Worm (Caenorhabditis elegans): ENCODE results near the gene Y65A5A.2.

DNA sequence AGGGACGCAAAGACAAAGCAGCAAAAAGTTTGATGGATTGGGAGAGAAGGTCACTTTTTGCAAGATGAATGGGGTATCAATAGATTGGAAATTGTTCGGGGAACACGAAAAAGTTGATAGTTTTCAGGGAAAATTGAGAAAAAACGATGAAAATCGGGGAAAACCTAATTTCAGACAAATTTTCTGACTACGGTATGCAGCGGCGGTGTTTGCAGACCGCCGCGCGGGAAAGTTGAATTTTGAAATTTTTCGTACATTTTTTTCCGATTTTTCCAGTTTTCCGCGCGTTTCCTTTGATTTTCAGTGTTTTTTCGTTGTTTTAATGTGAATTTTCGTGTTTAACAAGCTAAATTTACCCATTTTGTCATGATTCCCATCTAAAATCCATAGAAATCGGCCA lies 10.4 kb upstream of the Y65A5A.2 start:
- TF ChIP-seq ces-1 (GFP tag; optimal IDR thresholded peaks at IDR 0.05) (no peak), ztf-11 (tag; optimal IDR thresholded peaks at IDR 0.05) (no peak), nhr-237 (tag; optimal IDR thresholded peaks at IDR 0.05) (no peak), snpc-4 (tag; optimal IDR thresholded peaks at IDR 0.05) (no peak)
